Worm (Caenorhabditis elegans): ENCODE measurements around the gene T07D4.2.

- TF ChIP-seq ceh-34 (tag; optimal IDR thresholded peaks at IDR 0.05) (no peak), pha-4 (tag; optimal IDR thresholded peaks at IDR 0.05) (no peak), nhr-11 (tag; optimal IDR thresholded peaks at IDR 0.05) (no peak), hlh-15 (tag; optimal IDR thresholded peaks at IDR 0.05) (no peak)
Measured at ce11 chrII:8856524-8856923, 17.2 kb downstream of the T07D4.2 start.

All from whole organism, late embryonic.